Worm (Caenorhabditis elegans) whole organism, young adult: ENCODE results near the gene szy-4.

ENCODE experiments used
- B0261.1 ChIP-seq: sonication (generic microtip); optimal IDR thresholded peaks from 2 replicates; lab custom pipeline; 2016; ENCODE audit warnings: mild to moderate bottlenecking, missing genetic modification characterization, moderate library complexity, missing compliant biosample characterization
- B0336.3 ChIP-seq: fragments of 200-800 bp; sonication (Bioruptor generic); IDR thresholded peaks from 2 replicates; pipeline ENCODE4 v1.3.6; 2022; ENCODE audit warnings: missing genetic modification characterization, missing compliant biosample characterization
- D2030.7 ChIP-seq: fragments of 200-800 bp; sonication (Bioruptor generic); IDR thresholded peaks from 2 replicates; pipeline ENCODE4 v1.3.6; 2022; ENCODE audit warnings: missing genetic modification reagents, missing genetic modification characterization, missing compliant biosample characterization
- F23B12.7 ChIP-seq: sonication (generic microtip); optimal IDR thresholded peaks from 2 replicates; lab custom pipeline; 2017; ENCODE audit warnings: missing genetic modification characterization, mild to moderate bottlenecking, missing compliant biosample characterization, antibody characterized with exemption, moderate library complexity; ENCODE audit not compliant: insufficient read depth
- F33H1.4 ChIP-seq: fragments of 200-800 bp; sonication (Bioruptor generic); IDR thresholded peaks from 2 replicates; pipeline ENCODE4 v1.3.6; 2022; ENCODE audit warnings: missing genetic modification reagents, missing genetic modification characterization, missing compliant biosample characterization
- F39B2.1 ChIP-seq: fragments of 200-800 bp; sonication (Bioruptor generic); IDR thresholded peaks from 2 replicates; pipeline ENCODE4 v1.3.6; 2022; ENCODE audit warnings: missing genetic modification reagents, missing genetic modification characterization, missing compliant biosample characterization
- F49E8.2 ChIP-seq: sonication (generic microtip); optimal IDR thresholded peaks from 3 replicates; lab custom pipeline; 2017; ENCODE audit warnings: missing genetic modification characterization, mild to moderate bottlenecking, missing compliant biosample characterization, antibody characterized with exemption, moderate library complexity; ENCODE audit not compliant: insufficient read depth
- K11D2.4 ChIP-seq: fragments of 200-800 bp; sonication (Bioruptor generic); IDR thresholded peaks from 2 replicates; pipeline ENCODE4 v1.3.6; 2022; ENCODE audit warnings: missing genetic modification reagents, missing genetic modification characterization, missing compliant biosample characterization
- K12H6.12 ChIP-seq: fragments of 200-800 bp; sonication (Bioruptor generic); optimal IDR thresholded peaks from 2 replicates; lab custom pipeline; 2018; ENCODE audit warnings: mild to moderate bottlenecking, missing genetic modification characterization, missing compliant biosample characterization
- T07F8.4 ChIP-seq: sonication (generic microtip); optimal IDR thresholded peaks from 2 replicates; lab custom pipeline; 2016; ENCODE audit warnings: mild to moderate bottlenecking, missing genetic modification characterization, moderate library complexity, missing compliant biosample characterization
- T26A5.8 ChIP-seq: sonication (generic microtip); optimal IDR thresholded peaks from 2 replicates; lab custom pipeline; 2016; ENCODE audit warnings: missing genetic modification characterization, missing compliant biosample characterization
- Y79H2A.3 ChIP-seq: fragments of 200-800 bp; sonication (Bioruptor generic); conservative IDR thresholded peaks from 2 replicates; pipeline ENCODE4 v1.3.6; 2022; ENCODE audit warnings: missing genetic modification reagents, missing genetic modification characterization, missing compliant biosample characterization
- Y95B8A.8 ChIP-seq: fragments of 200-800 bp; sonication (Bioruptor generic); IDR thresholded peaks from 2 replicates; pipeline ENCODE4 v1.3.6; 2022; ENCODE audit warnings: missing genetic modification reagents, missing genetic modification characterization, missing compliant biosample characterization
- aptf-3 ChIP-seq: fragments of 200-800 bp; sonication (Bioruptor generic); IDR thresholded peaks from 2 replicates; pipeline ENCODE4 v1.3.6; 2022; ENCODE audit warnings: missing genetic modification characterization, missing compliant biosample characterization
- athp-1 ChIP-seq: sonication (generic microtip); optimal IDR thresholded peaks from 2 replicates; lab custom pipeline; 2017; ENCODE audit warnings: mild to moderate bottlenecking, missing genetic modification characterization, missing compliant biosample characterization
- attf-3 ChIP-seq: fragments of 200-800 bp; sonication (Bioruptor generic); conservative IDR thresholded peaks from 2 replicates; pipeline ENCODE4 v1.3.6; 2022; ENCODE audit warnings: missing genetic modification reagents, missing genetic modification characterization, missing compliant biosample characterization
- attf-5 ChIP-seq: fragments of 200-800 bp; sonication (Bioruptor generic); optimal IDR thresholded peaks from 2 replicates; lab custom pipeline; 2018; ENCODE audit warnings: mild to moderate bottlenecking, missing genetic modification characterization, missing compliant biosample characterization
- bed-1 ChIP-seq: fragments of 200-800 bp; sonication (Bioruptor generic); IDR thresholded peaks from 2 replicates; pipeline ENCODE4 v1.3.6; 2022; ENCODE audit warnings: missing genetic modification reagents, missing genetic modification characterization, missing compliant biosample characterization
- cebp-1 ChIP-seq, 2 experiments: fragments of 200-800 bp in 1 of 2; sonication (Bioruptor generic) in 1 of 2; sonication (generic microtip) in 1 of 2; IDR thresholded peaks in 1 of 2; optimal IDR thresholded peaks in 1 of 2; 2 replicates each; pipeline versions ENCODE4 v1.3.6 to Lab custom; 2017 to 2022; ENCODE audit warnings: missing compliant biosample characterization in 2 of 2, missing genetic modification characterization in 2 of 2, mild to moderate bottlenecking in 1 of 2, missing genetic modification reagents in 1 of 2, moderate library complexity in 1 of 2
- cebp-2 ChIP-seq: fragments of 200-800 bp; sonication (Bioruptor generic); IDR thresholded peaks from 2 replicates; pipeline ENCODE4 v1.3.6; 2022; ENCODE audit warnings: missing genetic modification characterization, missing compliant biosample characterization
- ceh-100 ChIP-seq: fragments of 200-800 bp; sonication (Bioruptor generic); IDR thresholded peaks from 2 replicates; pipeline ENCODE4 v1.3.6; 2022; ENCODE audit warnings: missing genetic modification reagents, missing genetic modification characterization, missing compliant biosample characterization
- ceh-91 ChIP-seq: fragments of 200-800 bp; sonication (Bioruptor generic); IDR thresholded peaks from 2 replicates; pipeline ENCODE4 v1.3.6; 2022; ENCODE audit warnings: missing genetic modification reagents, missing genetic modification characterization, missing compliant biosample characterization
- dpl-1 ChIP-seq: fragments of 150-350 bp; optimal IDR thresholded peaks from 2 replicates; lab custom pipeline; 2014; ENCODE audit warnings: missing biosample characterization, missing genetic modification reagents, missing genetic modification characterization
- efl-1 ChIP-seq: fragments of 150-350 bp; optimal IDR thresholded peaks from 2 replicates; lab custom pipeline; 2014; ENCODE audit warnings: missing biosample characterization, missing genetic modification reagents, missing genetic modification characterization
- egl-44 ChIP-seq: fragments of 200-800 bp; sonication (Bioruptor generic); IDR thresholded peaks from 2 replicates; pipeline ENCODE4 v1.3.6; 2022; ENCODE audit warnings: missing genetic modification reagents, missing genetic modification characterization, missing compliant biosample characterization
- egrh-3 ChIP-seq: fragments of 200-800 bp; sonication (Bioruptor generic); IDR thresholded peaks from 2 replicates; pipeline ENCODE4 v1.3.6; 2022; ENCODE audit warnings: missing genetic modification reagents, missing genetic modification characterization, missing compliant biosample characterization
- ets-4 ChIP-seq: fragments of 200-800 bp; sonication (Bioruptor generic); optimal IDR thresholded peaks from 2 replicates; lab custom pipeline; 2018; ENCODE audit warnings: mild to moderate bottlenecking, missing genetic modification characterization, missing compliant biosample characterization
- fkh-3 ChIP-seq: sonication (generic microtip); optimal IDR thresholded peaks from 2 replicates; lab custom pipeline; 2016; ENCODE audit warnings: mild to moderate bottlenecking, missing genetic modification characterization, missing compliant biosample characterization
- him-1 ChIP-seq: sonication (generic microtip); optimal IDR thresholded peaks from 2 replicates; lab custom pipeline; 2016; ENCODE audit warnings: missing genotype, missing genetic modification reagents, missing genetic modification characterization, missing compliant biosample characterization
- hlh-26 ChIP-seq: fragments of 200-800 bp; sonication (Bioruptor generic); conservative IDR thresholded peaks from 2 replicates; pipeline ENCODE4 v1.3.6; 2022; ENCODE audit warnings: missing genetic modification reagents, missing genetic modification characterization, missing compliant biosample characterization
- hmg-20 ChIP-seq: fragments of 200-800 bp; sonication (Bioruptor generic); IDR thresholded peaks from 2 replicates; pipeline ENCODE4 v1.3.6; 2022; ENCODE audit warnings: missing genetic modification reagents, missing genetic modification characterization, missing compliant biosample characterization
- lin-54 ChIP-seq: fragments of 200-800 bp; sonication (Bioruptor generic); optimal IDR thresholded peaks from 2 replicates; lab custom pipeline; 2018; ENCODE audit warnings: mild to moderate bottlenecking, missing genetic modification characterization, missing compliant biosample characterization
- lsl-1 ChIP-seq: fragments of 200-800 bp; sonication (Bioruptor generic); optimal IDR thresholded peaks from 2 replicates; lab custom pipeline; 2018; ENCODE audit warnings: mild to moderate bottlenecking, missing genetic modification characterization, moderate library complexity, missing compliant biosample characterization
- lsy-27 ChIP-seq: sonication (generic microtip); optimal IDR thresholded peaks from 2 replicates; lab custom pipeline; 2017; ENCODE audit warnings: missing genetic modification characterization, mild to moderate bottlenecking, missing compliant biosample characterization, antibody characterized with exemption, missing genotype, borderline replicate concordance; ENCODE audit not compliant: insufficient read depth
- madf-3 ChIP-seq: fragments of 200-800 bp; sonication (Bioruptor generic); IDR thresholded peaks from 2 replicates; pipeline ENCODE4 v1.3.6; 2022; ENCODE audit warnings: missing genetic modification reagents, missing genetic modification characterization, missing compliant biosample characterization
- madf-6 ChIP-seq: fragments of 200-800 bp; sonication (Bioruptor generic); IDR thresholded peaks from 2 replicates; pipeline ENCODE4 v1.3.6; 2022; ENCODE audit warnings: missing genetic modification reagents, missing genetic modification characterization, missing compliant biosample characterization
- madf-8 ChIP-seq: fragments of 200-800 bp; sonication (Bioruptor generic); conservative IDR thresholded peaks from 2 replicates; pipeline ENCODE4 v1.3.6; 2022; ENCODE audit warnings: missing genetic modification reagents, missing genetic modification characterization, missing compliant biosample characterization
- mes-4 ChIP-seq: sonication (generic microtip); optimal IDR thresholded peaks from 2 replicates; lab custom pipeline; 2016; ENCODE audit warnings: missing genotype, missing genetic modification characterization, missing compliant biosample characterization
- mxl-1 ChIP-seq: sonication (generic microtip); optimal IDR thresholded peaks from 2 replicates; lab custom pipeline; 2016; ENCODE audit warnings: missing genetic modification characterization, missing compliant biosample characterization
- nfyb-1 ChIP-seq: fragments of 200-800 bp; sonication (Bioruptor generic); IDR thresholded peaks from 2 replicates; pipeline ENCODE4 v1.3.6; 2022; ENCODE audit warnings: missing genetic modification reagents, missing genetic modification characterization, missing compliant biosample characterization
- nhr-80 ChIP-seq: sonication (generic microtip); optimal IDR thresholded peaks from 2 replicates; lab custom pipeline; 2016; ENCODE audit warnings: missing genetic modification characterization, missing compliant biosample characterization
- sea-2 ChIP-seq: fragments of 200-800 bp; sonication (Bioruptor generic); IDR thresholded peaks from 2 replicates; pipeline ENCODE4 v1.3.6; 2022; ENCODE audit warnings: missing genetic modification characterization, missing compliant biosample characterization
- snpc-3.4 ChIP-seq: sonication (generic microtip); optimal IDR thresholded peaks from 2 replicates; lab custom pipeline; 2017; ENCODE audit warnings: missing genetic modification characterization, mild to moderate bottlenecking, missing compliant biosample characterization, antibody characterized with exemption, moderate library complexity, missing genotype, missing genetic modification reagents
- unc-130 ChIP-seq: sonication (generic microtip); optimal IDR thresholded peaks from 2 replicates; lab custom pipeline; 2016; ENCODE audit warnings: missing genetic modification reagents, missing genetic modification characterization, missing compliant biosample characterization
- xnd-1 ChIP-seq: sonication (generic microtip); optimal IDR thresholded peaks from 2 replicates; lab custom pipeline; 2016; ENCODE audit warnings: missing genotype, missing genetic modification reagents, missing genetic modification characterization, missing compliant biosample characterization
- zfh-2 ChIP-seq: fragments of 200-800 bp; sonication (Bioruptor generic); conservative IDR thresholded peaks from 2 replicates; pipeline ENCODE4 v1.3.6; 2022; ENCODE audit warnings: missing genetic modification reagents, missing genetic modification characterization, missing compliant biosample characterization
- ztf-18 ChIP-seq: sonication (generic microtip); optimal IDR thresholded peaks from 2 replicates; lab custom pipeline; 2016; ENCODE audit warnings: missing genotype, mild to moderate bottlenecking, missing genetic modification characterization, missing compliant biosample characterization
- ztf-22 ChIP-seq: fragments of 200-800 bp; sonication (Bioruptor generic); optimal IDR thresholded peaks from 2 replicates; lab custom pipeline; 2018; ENCODE audit warnings: mild to moderate bottlenecking, missing genetic modification characterization, moderate library complexity, missing compliant biosample characterization
- ztf-25 ChIP-seq: fragments of 200-800 bp; sonication (Bioruptor generic); IDR thresholded peaks from 2 replicates; pipeline ENCODE4 v1.3.6; 2022; ENCODE audit warnings: missing genetic modification reagents, missing genetic modification characterization, missing compliant biosample characterization
- ztf-3 ChIP-seq: fragments of 200-800 bp; sonication (Bioruptor generic); optimal IDR thresholded peaks from 2 replicates; lab custom pipeline; 2018; ENCODE audit warnings: mild to moderate bottlenecking, missing genetic modification characterization, missing compliant biosample characterization

Gene szy-4

ce11 chrII:6198468-6198867, at the start of gene szy-4:
TSS of gene szy-4 (plus strand) at chrII:6198696.
- TF ChIP-seq ztf-22 (GFP tag; lab: Kevin White, UChicago) (no peak), mes-4 (no peak), him-1 (tag; lab: Kevin White, UChicago) (no peak), xnd-1 (tag; lab: Kevin White, UChicago) (peak; percentile 68), Y95B8A.8 (GFP tag; lab: Robert Waterston, UW) (no peak), F49E8.2 (tag; lab: Kevin White, UChicago) (no peak), hmg-20 (GFP tag; lab: Robert Waterston, UW) (no peak), K11D2.4 (no peak), fkh-3 (no peak), ceh-91 (GFP tag; lab: Robert Waterston, UW) (peak; percentile 40; the same call in 1 of the 2 replicates), cebp-1 (GFP tag; IDR thresholded peaks at IDR 0.05; lab: Robert Waterston, UW) (no peak), cebp-1 (tag; optimal IDR thresholded peaks at IDR 0.05; lab: Kevin White, UChicago) (no peak), nfyb-1 (no peak), lsy-27 (tag; lab: Kevin White, UChicago) (no peak), madf-6 (GFP tag; lab: Robert Waterston, UW) (peak; percentile 89), hlh-26 (GFP tag; lab: Robert Waterston, UW) (no peak), cebp-2 (no peak), bed-1 (no peak), T07F8.4 (no peak), athp-1 (no peak), ztf-18 (tag; lab: Kevin White, UChicago) (no peak), ets-4 (no peak), lsl-1 (peak; percentile 86), madf-8 (peak; percentile 71), attf-3 (GFP tag; lab: Robert Waterston, UW) (no peak), efl-1 (GFP tag; lab: Kevin White, UChicago) (peak; percentile 89), D2030.7 (GFP tag; lab: Robert Waterston, UW) (peak; percentile 53), madf-3 (0 out of 2 replicates have a peak, but pooled peaks have one; percentile 33), dpl-1 (GFP tag; lab: Kevin White, UChicago) (peak; percentile 62), F39B2.1 (no peak), nhr-80 (tag; lab: Kevin White, UChicago) (no peak), ztf-3 (no peak), egl-44 (GFP tag; lab: Robert Waterston, UW) (no peak), lin-54 (GFP tag; lab: Kevin White, UChicago) (peak; percentile 54), F23B12.7 (tag; lab: Kevin White, UChicago) (peak; percentile 54), unc-130 (GFP tag; lab: Kevin White, UChicago) (peak; percentile 2), mxl-1 (no peak), ceh-100 (no peak), F33H1.4 (GFP tag; lab: Robert Waterston, UW) (peak; percentile 86), T26A5.8 (no peak)

DNA sequence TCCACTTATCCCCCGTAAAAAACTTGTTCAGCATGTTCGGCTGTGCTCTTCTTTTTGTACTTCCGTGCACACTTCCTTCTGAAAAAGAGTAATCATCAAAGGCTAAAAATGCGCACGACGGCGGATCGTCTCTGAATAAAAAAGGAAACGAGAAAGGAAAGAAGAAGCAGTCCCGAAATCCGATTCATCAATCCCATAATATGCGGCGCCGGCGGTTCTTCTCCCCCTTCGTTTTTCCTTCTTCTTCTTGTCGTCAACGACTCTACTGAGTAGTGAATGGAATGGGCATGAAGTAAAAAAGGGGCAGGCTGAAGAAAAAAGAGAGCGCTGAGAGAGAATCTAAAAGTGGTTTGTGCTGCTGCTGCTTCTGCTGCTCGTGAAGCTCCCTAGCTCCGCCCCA, 49.1 kb upstream of the szy-4 start:
- TF ChIP-seq Y79H2A.3 (GFP tag; lab: Robert Waterston, UW) (no peak), zfh-2 (GFP tag; lab: Robert Waterston, UW) (peak; percentile 71), B0336.3 (GFP tag; lab: Robert Waterston, UW) (no peak), B0261.1 (no peak), attf-5 (GFP tag; lab: Kevin White, UChicago) (no peak), K12H6.12 (tag; lab: Kevin White, UChicago) (no peak), snpc-3.4 (tag; lab: Kevin White, UChicago) (no peak), ztf-3 (no peak), aptf-3 (GFP tag; lab: Robert Waterston, UW) (no peak), mxl-1 (no peak), hlh-26 (GFP tag; lab: Robert Waterston, UW) (no peak), sea-2 (GFP tag; lab: Robert Waterston, UW) (no peak), F39B2.1 (no peak), ztf-25 (GFP tag; lab: Robert Waterston, UW) (no peak), egrh-3 (GFP tag; lab: Robert Waterston, UW) (peak; percentile 16; the same call in 1 of the 2 replicates)
- TF ChIP-seq, all 124 proteins: peak for 2
